Fruit fly (Drosophila melanogaster) whole organism: ENCODE measurements around the gene CG34140.

Source experiments
- CG8478 ChIP-seq: fragments of >200 bp; optimal IDR thresholded peaks from 2 replicates; lab custom pipeline; 2018; ENCODE audit warnings: inconsistent platforms
- Dll ChIP-seq: fragments of >200 bp; optimal IDR thresholded peaks from 2 replicates; lab custom pipeline; 2017
- EcR ChIP-seq, 2 experiments: fragments of >200 bp; optimal IDR thresholded peaks; 2 replicates each; lab custom pipeline; 2017; ENCODE audit warnings: missing biosample characterization in 2 of 2, missing genetic modification characterization in 2 of 2, missing genetic modification reagents in 2 of 2
- pan ChIP-seq: fragments of >200 bp; optimal IDR thresholded peaks from 2 replicates; lab custom pipeline; 2017
- psq ChIP-seq: fragments of >200 bp; optimal IDR thresholded peaks from 2 replicates; lab custom pipeline; 2017
- usp ChIP-seq: fragments of >200 bp; optimal IDR thresholded peaks from 2 replicates; lab custom pipeline; 2017; ENCODE audit warnings: missing biosample characterization, missing genetic modification characterization, mixed read lengths

Gene CG34140

DNA sequence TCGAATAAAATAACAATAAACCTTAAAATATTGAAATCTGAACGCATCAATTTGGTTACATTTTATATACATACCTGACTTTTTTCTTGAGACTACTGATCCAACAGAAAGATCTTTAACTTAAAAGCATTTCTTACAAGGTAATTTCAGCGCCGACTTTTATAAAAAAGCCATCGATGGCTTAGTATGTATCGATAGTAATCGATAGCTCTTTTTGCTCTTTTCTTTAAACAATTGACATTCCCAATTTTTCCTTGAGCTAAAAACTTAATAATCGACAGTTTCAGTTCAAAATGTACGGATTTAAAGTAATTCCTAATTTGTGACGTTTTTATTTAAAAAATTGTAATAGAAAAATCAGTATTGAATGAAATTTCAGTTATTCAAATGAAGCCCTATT, 9.7 kb downstream of the CG34140 start:
- TF ChIP-seq pan (lab: Kevin White, UChicago): no peak
- no peak for TF ChIP-seq Dll
- no peak for TF ChIP-seq EcR (GFP tag; optimal IDR thresholded peaks at IDR 0.05; lab: Kevin White, UChicago)
- TF ChIP-seq usp (GFP tag; lab: Kevin White, UChicago): no peak
- no peak for TF ChIP-seq psq
- no peak for TF ChIP-seq CG8478 (lab: Kevin White, UChicago)

DNA sequence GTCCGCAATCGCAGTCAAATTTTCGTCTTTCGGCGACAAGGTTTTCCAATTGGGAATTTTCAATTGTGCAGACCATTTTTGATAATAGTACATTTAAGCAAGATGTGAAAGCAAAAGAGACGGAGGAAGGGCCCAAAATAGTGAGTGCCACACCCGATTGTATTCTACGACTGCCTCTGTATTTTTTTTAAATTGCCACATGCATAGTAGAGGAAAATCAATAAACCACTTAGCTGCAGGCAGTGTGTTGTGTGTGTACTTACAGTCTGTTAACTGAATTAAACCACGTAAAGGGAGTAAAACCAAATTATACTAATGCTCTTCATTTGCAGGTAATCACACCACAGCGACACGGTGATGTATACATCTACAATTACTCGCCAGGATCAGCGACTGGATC, 12.5 kb downstream of the CG34140 start:
- TF ChIP-seq CG8478 (lab: Kevin White, UChicago) (no peak), usp (GFP tag; lab: Kevin White, UChicago) (no peak), pan (lab: Kevin White, UChicago) (no peak), Dll (no peak)

DNA sequence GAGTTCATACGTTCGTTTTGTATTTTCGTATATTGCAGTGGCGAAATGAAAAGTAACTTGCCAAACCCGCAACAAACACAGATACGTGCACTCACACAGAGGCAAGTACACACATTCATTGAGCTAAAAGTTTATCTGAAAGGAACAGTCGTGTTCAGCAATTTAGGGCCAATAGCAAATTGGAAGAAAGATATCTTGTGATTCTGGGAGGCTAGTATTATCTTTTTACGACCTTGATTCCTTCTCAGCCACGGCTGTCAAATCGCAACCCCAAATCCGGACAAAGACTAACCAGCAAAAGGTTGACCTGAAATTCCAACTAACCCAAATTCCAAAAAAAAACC, 17.5 kb downstream of the CG34140 start:
- TF ChIP-seq EcR (GFP tag; optimal IDR thresholded peaks at IDR 0.05; lab: Kevin White, UChicago) (no peak), usp (GFP tag; lab: Kevin White, UChicago) (no peak), pan (lab: Kevin White, UChicago) (no peak), CG8478 (lab: Kevin White, UChicago) (no peak), psq (no peak), Dll (no peak)

DNA sequence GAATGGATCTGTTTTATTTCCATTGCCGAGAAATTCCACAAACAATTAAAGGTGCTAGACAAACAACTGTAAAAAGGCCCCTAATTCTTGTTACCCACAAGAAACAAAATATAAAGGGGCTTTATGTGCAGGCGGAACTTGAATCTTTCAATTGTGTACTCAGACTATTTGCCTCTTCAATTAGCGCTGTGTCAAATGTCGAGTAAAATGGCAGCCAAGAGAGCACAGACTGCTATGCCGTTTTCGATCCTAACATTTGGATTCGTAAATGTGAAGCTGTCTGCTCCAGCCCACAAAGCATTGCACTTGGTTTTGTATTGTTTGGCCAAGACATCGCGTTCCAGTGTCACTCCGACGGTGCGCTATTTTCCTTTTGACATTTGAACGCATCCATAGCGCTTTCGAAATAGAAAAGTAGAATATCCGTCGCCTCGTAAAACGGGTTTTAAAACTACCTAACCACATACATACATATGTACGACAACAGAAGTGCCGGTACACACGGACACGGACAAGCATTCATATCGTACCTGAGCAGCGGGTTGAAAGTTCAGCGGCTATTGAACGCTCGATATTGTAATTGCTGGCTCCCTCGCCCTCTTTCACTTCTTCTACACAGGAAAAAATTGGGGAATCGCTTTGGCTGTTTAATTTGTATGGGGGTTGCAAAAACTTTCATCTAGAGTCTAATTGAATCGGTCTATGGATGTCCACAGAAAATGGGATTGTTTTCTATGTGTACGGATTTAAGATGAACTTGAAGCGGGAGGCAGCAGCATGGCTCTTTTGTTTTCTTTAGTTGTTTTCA, 18.0 kb downstream of the CG34140 start:
- TF ChIP-seq CG8478 (lab: Kevin White, UChicago) (no peak), pan (lab: Kevin White, UChicago) (no peak), Dll (no peak), usp (GFP tag; lab: Kevin White, UChicago) (no peak), EcR (GFP tag; optimal IDR thresholded peaks at IDR 0.05; lab: Kevin White, UChicago) (no peak)

DNA sequence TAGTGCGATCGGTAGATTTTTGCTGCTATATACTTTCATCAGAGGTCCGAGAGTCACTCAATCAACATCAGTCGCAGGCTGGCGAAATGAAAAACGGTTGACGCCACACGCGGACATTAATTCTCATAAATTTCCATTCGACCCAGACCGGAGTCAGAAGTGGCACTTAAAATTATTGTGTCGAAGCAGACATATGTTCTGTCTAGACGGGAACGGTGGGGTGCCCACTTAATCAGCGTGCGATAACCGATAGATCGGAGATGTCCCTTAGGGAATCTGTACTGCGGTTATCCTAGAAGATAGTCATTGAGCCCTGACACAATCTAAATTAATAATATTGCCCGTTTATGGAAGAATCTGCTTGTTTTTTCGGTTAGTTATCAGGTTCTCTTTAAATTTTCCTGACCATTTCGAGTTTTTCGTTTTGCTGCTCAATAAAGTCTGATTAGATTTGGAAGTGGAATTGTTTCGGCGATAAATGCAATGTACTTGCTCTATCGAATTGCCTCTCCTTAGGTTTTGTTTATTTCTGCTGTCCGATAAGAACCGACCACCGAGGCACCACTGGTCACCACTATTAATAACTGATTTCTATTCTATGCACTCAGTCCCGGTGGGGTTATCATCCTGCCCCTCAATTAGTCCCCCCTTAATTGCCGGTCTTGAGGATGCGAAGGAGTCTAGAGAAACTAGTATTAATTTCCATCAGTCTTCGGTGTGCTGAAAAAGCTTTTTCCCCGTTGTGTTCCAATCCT, 22.2 kb downstream of the CG34140 start:
- TF ChIP-seq Dll (no peak), psq (no peak), pan (lab: Kevin White, UChicago) (no peak), CG8478 (lab: Kevin White, UChicago) (no peak), EcR (GFP tag; optimal IDR thresholded peaks at IDR 0.05; lab: Kevin White, UChicago) (no peak), usp (GFP tag; lab: Kevin White, UChicago) (no peak)

DNA sequence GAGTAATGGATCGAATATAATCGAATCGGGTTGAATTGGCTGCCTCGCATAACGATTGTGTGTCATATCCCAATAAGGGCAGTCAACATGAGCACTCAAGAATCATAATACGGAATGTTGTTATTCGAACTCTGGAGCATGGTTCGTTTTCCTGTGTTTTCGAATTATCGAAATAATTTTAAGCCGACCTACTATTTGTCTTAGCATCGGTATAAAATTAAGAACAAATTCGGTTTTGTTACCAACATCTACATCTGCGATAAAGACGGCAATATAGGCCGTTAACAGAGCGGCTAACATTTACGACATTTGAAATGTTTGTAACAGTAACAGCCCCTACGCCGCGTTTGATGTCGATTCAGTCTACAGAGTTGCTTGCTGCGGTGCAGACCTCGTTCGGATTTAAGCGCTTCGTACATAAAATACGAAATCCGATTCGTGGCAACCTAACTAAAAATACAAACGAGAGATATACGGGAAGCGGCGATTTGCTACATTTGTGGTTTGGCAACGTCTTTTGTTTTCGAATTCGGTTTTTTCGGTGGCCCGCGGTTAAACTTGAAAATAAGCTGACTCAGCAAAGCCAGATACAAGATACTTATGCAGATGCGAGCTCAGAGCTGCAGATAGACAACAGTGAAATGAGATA, 23.7 kb downstream of the CG34140 start:
- TF ChIP-seq CG8478 (lab: Kevin White, UChicago) (no peak), pan (lab: Kevin White, UChicago) (no peak), EcR (GFP tag; optimal IDR thresholded peaks at IDR 0.05; lab: Kevin White, UChicago) (no peak), usp (GFP tag; lab: Kevin White, UChicago) (no peak), psq (no peak), Dll (no peak)

DNA sequence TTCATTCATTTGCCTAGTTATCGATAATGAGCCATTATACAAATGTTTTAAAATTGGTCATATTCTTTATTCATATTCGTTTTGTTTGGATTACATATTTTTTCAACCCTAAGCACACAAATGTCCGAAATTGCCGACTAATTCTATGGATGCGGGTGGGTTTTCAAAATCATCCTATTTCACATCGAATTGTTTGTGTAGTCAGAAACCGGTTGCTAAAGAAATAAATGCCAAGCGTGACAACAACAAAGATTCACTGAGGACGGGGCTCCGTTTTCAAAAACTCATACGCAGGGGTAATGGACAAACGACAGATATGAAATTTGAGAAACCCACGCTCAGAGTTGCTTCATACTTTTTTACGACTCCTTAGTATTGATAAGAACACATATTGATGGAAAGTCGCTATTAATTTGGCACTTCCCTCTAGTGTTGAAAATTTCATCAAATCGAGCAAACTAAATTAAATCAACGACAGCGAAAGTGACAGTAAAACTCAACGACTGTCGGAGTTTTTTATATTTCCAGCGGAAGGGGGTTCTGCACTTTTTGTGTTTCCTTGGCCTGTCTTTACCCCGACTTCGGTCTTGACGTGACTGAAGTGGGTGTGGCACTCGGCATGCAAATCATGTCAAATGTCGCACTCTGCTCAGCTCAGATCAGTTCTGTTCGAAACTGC, 24.7 kb downstream of the CG34140 start:
- no peak for TF ChIP-seq usp (GFP tag; lab: Kevin White, UChicago)
- TF ChIP-seq CG8478 (lab: Kevin White, UChicago): no peak
- TF ChIP-seq psq: no peak
- no peak for TF ChIP-seq EcR (GFP tag; optimal IDR thresholded peaks at IDR 0.05; lab: Kevin White, UChicago)
- no peak for TF ChIP-seq pan (lab: Kevin White, UChicago)
- TF ChIP-seq Dll: no peak

DNA sequence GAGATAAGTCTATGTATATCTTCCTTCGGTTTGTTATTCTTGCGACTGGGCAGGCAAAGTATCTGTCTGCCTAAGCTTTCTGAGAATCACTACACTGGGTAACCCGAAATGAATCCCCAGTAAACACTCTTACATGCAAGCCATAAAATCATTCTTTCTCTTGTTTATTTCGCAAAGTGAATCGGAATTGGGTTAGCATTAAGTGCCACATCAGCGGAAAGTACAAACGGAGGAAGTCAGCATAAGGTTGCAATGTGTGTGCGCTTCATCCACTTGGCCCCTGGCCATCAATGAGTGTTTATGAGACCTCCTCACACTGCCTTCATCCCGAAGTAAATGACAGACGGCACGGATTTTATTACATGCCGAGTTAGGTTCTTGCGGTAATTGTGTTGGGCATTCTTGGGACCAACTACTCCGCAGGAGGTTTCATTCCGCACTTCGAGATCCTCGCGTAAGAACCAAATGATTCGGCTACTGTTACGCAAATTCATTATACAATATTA, 26.5 kb downstream of the CG34140 start:
- TF ChIP-seq psq: no peak
- TF ChIP-seq EcR (GFP tag; optimal IDR thresholded peaks at IDR 0.05; lab: Kevin White, UChicago): no peak
- TF ChIP-seq usp (GFP tag; lab: Kevin White, UChicago): no peak
- TF ChIP-seq Dll: no peak

DNA sequence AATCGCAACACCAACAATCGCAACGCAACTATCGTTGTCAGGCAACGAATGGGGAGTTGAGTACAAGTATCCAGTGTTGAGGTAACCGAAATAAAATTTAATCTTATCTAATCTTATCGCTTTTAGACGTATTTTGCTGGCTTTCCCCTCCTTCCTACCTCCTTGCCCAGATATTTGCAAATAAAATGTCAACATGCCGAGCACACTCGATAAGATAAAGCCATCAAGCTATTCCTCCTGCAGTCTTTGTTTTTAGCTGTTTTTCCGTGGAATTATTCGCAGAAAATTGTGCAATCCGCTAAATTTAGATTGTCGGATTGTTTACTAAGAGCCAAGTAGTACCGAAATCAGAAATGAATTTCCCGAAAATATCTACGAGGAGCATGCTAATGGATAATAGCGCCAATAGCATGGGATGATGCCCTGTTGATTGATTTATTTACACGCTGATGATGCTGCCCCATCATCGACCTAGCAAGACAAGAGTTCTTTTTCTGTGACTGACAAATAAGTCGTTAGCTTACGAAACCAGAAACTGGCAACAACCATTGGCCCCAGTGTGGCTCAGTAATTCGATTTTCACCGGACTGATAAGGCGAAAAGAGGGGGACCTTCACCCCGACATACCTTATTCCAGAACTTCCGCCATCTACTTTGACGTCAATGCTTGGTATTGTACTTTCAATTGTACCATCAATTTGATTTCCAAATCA, 27.5 kb downstream of the CG34140 start:
- TF ChIP-seq pan (lab: Kevin White, UChicago) (no peak), CG8478 (lab: Kevin White, UChicago) (no peak), usp (GFP tag; lab: Kevin White, UChicago) (no peak), EcR (GFP tag; optimal IDR thresholded peaks at IDR 0.05; lab: Kevin White, UChicago) (no peak), psq (no peak), Dll (no peak)

DNA sequence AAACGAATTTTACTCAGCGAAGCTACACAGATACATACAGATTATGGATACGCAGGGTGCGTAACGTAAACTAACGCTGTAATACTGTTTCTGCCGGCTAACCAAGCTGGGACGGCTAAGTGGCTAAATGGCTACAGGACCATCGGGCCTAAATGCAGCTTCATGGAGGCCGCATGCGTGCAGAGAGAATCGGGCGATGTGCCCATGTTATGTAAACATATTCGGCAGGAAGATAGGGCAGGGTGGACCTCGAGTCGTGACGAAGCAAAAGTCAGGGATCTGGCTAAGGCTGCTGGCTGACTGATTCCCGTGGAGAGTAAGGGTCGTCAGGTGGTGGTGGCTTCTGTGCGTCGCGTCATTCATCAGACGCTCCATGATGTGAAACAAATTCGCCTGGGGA, 30.6 kb downstream of the CG34140 start:
- TF ChIP-seq EcR (GFP tag; optimal IDR thresholded peaks at IDR 0.05; lab: Kevin White, UChicago) (no peak), Dll (no peak), usp (GFP tag; lab: Kevin White, UChicago) (no peak), pan (lab: Kevin White, UChicago) (no peak), psq (no peak), CG8478 (lab: Kevin White, UChicago) (no peak)

DNA sequence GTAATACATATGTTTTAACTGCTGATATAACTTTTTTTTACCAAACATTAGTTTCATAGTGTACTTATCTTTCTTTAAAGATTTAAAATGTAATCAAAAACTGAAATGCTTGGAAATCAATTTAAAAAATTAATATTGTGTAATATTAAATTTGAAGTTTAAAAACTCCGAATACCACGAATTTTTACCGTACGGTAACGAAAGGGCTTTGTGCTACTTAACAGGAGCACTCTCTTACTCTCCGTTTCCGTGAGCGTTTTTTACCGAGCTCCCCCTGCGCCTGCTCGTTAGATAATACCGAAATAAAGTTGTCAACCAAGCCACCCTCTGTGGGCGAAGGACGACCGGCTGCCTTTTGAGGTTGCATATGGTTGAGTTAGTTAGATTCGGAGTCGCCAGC, 31.7 kb downstream of the CG34140 start, which contains the start of the genes Dic61B and p130CAS:
Dic61B (minus strand) TSS at position 101 of the 400 bp plus-strand sequence.
p130CAS (plus strand) TSS at position 396 of the 400 bp plus-strand sequence.
- TF ChIP-seq psq (no peak), EcR (GFP tag; optimal IDR thresholded peaks at IDR 0.05; lab: Kevin White, UChicago) (no peak), pan (lab: Kevin White, UChicago) (no peak), usp (GFP tag; lab: Kevin White, UChicago) (no peak), CG8478 (lab: Kevin White, UChicago) (no peak), Dll (no peak)
